Worm (Caenorhabditis elegans) whole organism, L2 larva: Measurements from ENCODE around the gene gpa-1.
A peak's percentile ranks its signal among the peaks of the same experiment; 100 is the strongest.

ENCODE experiments used
- C34F6.9 ChIP-seq: fragments of 150-350 bp; optimal IDR thresholded peaks from 2 replicates; lab custom pipeline; 2014; ENCODE audit warnings: missing biosample characterization, missing genetic modification characterization
- F13H6.1 ChIP-seq: sonication (generic microtip); optimal IDR thresholded peaks from 2 replicates; lab custom pipeline; 2016; ENCODE audit warnings: missing genetic modification characterization, missing compliant biosample characterization
- R02D3.7 ChIP-seq: fragments of 150-350 bp; optimal IDR thresholded peaks from 2 replicates; lab custom pipeline; 2014; ENCODE audit warnings: missing biosample characterization, missing genetic modification characterization
- Y55F3AM.14 ChIP-seq: fragments of 200-800 bp; sonication (Bioruptor generic); optimal IDR thresholded peaks from 2 replicates; lab custom pipeline; 2018; ENCODE audit warnings: mild to moderate bottlenecking, missing genetic modification characterization, missing compliant biosample characterization
- ZK546.5 ChIP-seq: sonication (generic microtip); optimal IDR thresholded peaks from 2 replicates; lab custom pipeline; 2017; ENCODE audit warnings: missing biosample characterization, missing genetic modification characterization
- ama-1 ChIP-seq: fragments of 150-350 bp; optimal IDR thresholded peaks from 2 replicates; lab custom pipeline; 2018; ENCODE audit warnings: inconsistent platforms
- blmp-1 ChIP-seq: sonication (generic microtip); optimal IDR thresholded peaks from 2 replicates; lab custom pipeline; 2017; ENCODE audit warnings: missing genetic modification characterization, mild to moderate bottlenecking, missing compliant biosample characterization, antibody characterized with exemption, moderate library complexity; ENCODE audit not compliant: insufficient read depth
- ceh-16 ChIP-seq: fragments of 150-350 bp; optimal IDR thresholded peaks from 2 replicates; lab custom pipeline; 2014; ENCODE audit warnings: missing biosample characterization, missing genetic modification characterization
- ceh-82 ChIP-seq: fragments of 150-350 bp; optimal IDR thresholded peaks from 2 replicates; lab custom pipeline; 2014; ENCODE audit warnings: missing biosample characterization, missing genetic modification characterization
- crh-2 ChIP-seq: sonication (generic microtip); optimal IDR thresholded peaks from 2 replicates; lab custom pipeline; 2017; ENCODE audit warnings: missing biosample characterization, missing genetic modification characterization
- dmd-4 ChIP-seq: sonication (generic microtip); optimal IDR thresholded peaks from 2 replicates; lab custom pipeline; 2017; ENCODE audit warnings: missing biosample characterization, missing genetic modification characterization
- egl-27 ChIP-seq: sonication (generic microtip); optimal IDR thresholded peaks from 3 replicates; lab custom pipeline; 2017; ENCODE audit warnings: missing biosample characterization, missing genetic modification reagents, missing genetic modification characterization
- elt-1 ChIP-seq: fragments of 150-350 bp; optimal IDR thresholded peaks from 2 replicates; lab custom pipeline; 2014; ENCODE audit warnings: missing biosample characterization, missing genetic modification characterization
- elt-3 ChIP-seq: sonication (generic microtip); optimal IDR thresholded peaks from 2 replicates; lab custom pipeline; 2017; ENCODE audit warnings: missing biosample characterization, missing genetic modification characterization
- fos-1 ChIP-seq: fragments of 150-350 bp; optimal IDR thresholded peaks from 2 replicates; lab custom pipeline; 2014; ENCODE audit warnings: missing biosample characterization, missing genetic modification characterization
- gmeb-1 ChIP-seq: fragments of 150-350 bp; optimal IDR thresholded peaks from 2 replicates; lab custom pipeline; 2014; ENCODE audit warnings: missing biosample characterization, missing genetic modification characterization
- lin-13 ChIP-seq: fragments of 150-350 bp; optimal IDR thresholded peaks from 2 replicates; lab custom pipeline; 2014; ENCODE audit warnings: missing biosample characterization, missing genetic modification reagents, missing genetic modification characterization
- lin-39 ChIP-seq: fragments of 150-350 bp; optimal IDR thresholded peaks from 2 replicates; lab custom pipeline; 2014; ENCODE audit warnings: missing biosample characterization, missing genetic modification reagents, missing genetic modification characterization
- lsy-2 ChIP-seq, 2 experiments: fragments of 150-350 bp in 1 of 2; sonication (generic microtip) in 1 of 2; optimal IDR thresholded peaks; 2 replicates each; lab custom pipeline; 2014 to 2017; ENCODE audit warnings: missing biosample characterization in 2 of 2, missing genetic modification characterization in 2 of 2
- mab-5 ChIP-seq: fragments of 150-350 bp; optimal IDR thresholded peaks from 2 replicates; lab custom pipeline; 2014; ENCODE audit warnings: missing biosample characterization, missing genetic modification characterization
- mbf-1 ChIP-seq: sonication (generic microtip); optimal IDR thresholded peaks from 2 replicates; lab custom pipeline; 2017; ENCODE audit warnings: missing biosample characterization, missing genetic modification characterization
- mdl-1 ChIP-seq, 2 experiments: fragments of 150-350 bp in 1 of 2; sonication (generic microtip) in 1 of 2; optimal IDR thresholded peaks; 2 replicates each; lab custom pipeline; 2017; ENCODE audit warnings: missing biosample characterization in 2 of 2, missing genetic modification characterization in 2 of 2
- nhr-12 ChIP-seq: fragments of 150-350 bp; optimal IDR thresholded peaks from 2 replicates; lab custom pipeline; 2014; ENCODE audit warnings: missing biosample characterization, missing genetic modification characterization
- nhr-129 ChIP-seq: fragments of 150-350 bp; optimal IDR thresholded peaks from 2 replicates; lab custom pipeline; 2014; ENCODE audit warnings: missing biosample characterization, missing genetic modification characterization
- nhr-21 ChIP-seq: fragments of 150-350 bp; optimal IDR thresholded peaks from 2 replicates; lab custom pipeline; 2014; ENCODE audit warnings: missing biosample characterization, missing genetic modification characterization
- nhr-237 ChIP-seq: fragments of 150-350 bp; optimal IDR thresholded peaks from 2 replicates; lab custom pipeline; 2014; ENCODE audit warnings: missing biosample characterization, missing genetic modification characterization
- nhr-25 ChIP-seq: fragments of 150-350 bp; sonication (generic microtip); optimal IDR thresholded peaks from 3 replicates; lab custom pipeline; 2014; ENCODE audit warnings: missing biosample characterization, missing genetic modification characterization
- nhr-6 ChIP-seq: fragments of 150-350 bp; optimal IDR thresholded peaks from 2 replicates; lab custom pipeline; 2014; ENCODE audit warnings: missing biosample characterization, missing genetic modification characterization
- nhr-77 ChIP-seq: fragments of 150-350 bp; optimal IDR thresholded peaks from 2 replicates; lab custom pipeline; 2014; ENCODE audit warnings: missing biosample characterization, missing genetic modification characterization
- peb-1 ChIP-seq: fragments of 150-350 bp; optimal IDR thresholded peaks from 2 replicates; lab custom pipeline; 2014; ENCODE audit warnings: missing biosample characterization, missing genetic modification characterization
- sem-4 ChIP-seq: fragments of 150-350 bp; optimal IDR thresholded peaks from 2 replicates; lab custom pipeline; 2014; ENCODE audit warnings: missing biosample characterization, missing genetic modification reagents, missing genetic modification characterization
- skn-1 ChIP-seq: sonication (generic microtip); optimal IDR thresholded peaks from 2 replicates; lab custom pipeline; 2017; ENCODE audit warnings: missing biosample characterization, missing genetic modification characterization
- sma-3 ChIP-seq: sonication (generic microtip); optimal IDR thresholded peaks from 2 replicates; lab custom pipeline; 2016; ENCODE audit warnings: missing genetic modification reagents, missing genetic modification characterization, missing compliant biosample characterization
- sma-9 ChIP-seq, 2 experiments: fragments of 150-350 bp in 1 of 2; sonication (generic microtip) in 1 of 2; optimal IDR thresholded peaks; 2 replicates each; lab custom pipeline; 2014 to 2016; ENCODE audit warnings: missing genetic modification characterization in 2 of 2, mild to moderate bottlenecking in 1 of 2, missing biosample characterization in 1 of 2, missing compliant biosample characterization in 1 of 2, missing genetic modification reagents in 1 of 2, moderate library complexity in 1 of 2
- snpc-4 ChIP-seq: fragments of 150-350 bp; optimal IDR thresholded peaks from 2 replicates; lab custom pipeline; 2014; ENCODE audit warnings: missing biosample characterization, missing genetic modification characterization
- unc-62 ChIP-seq: fragments of 150-350 bp; optimal IDR thresholded peaks from 2 replicates; lab custom pipeline; 2014; ENCODE audit warnings: missing biosample characterization, missing genetic modification reagents, missing genetic modification characterization
- zag-1 ChIP-seq: fragments of 150-350 bp; optimal IDR thresholded peaks from 2 replicates; lab custom pipeline; 2014; ENCODE audit warnings: missing biosample characterization, missing genetic modification characterization
- ztf-1 ChIP-seq: fragments of 200-800 bp; sonication (Bioruptor generic); conservative IDR thresholded peaks from 2 replicates; pipeline ENCODE4 v1.3.6; 2022; ENCODE audit warnings: missing genetic modification characterization, missing compliant biosample characterization

The gpa-1 gene

ce11 chrV:11196631-11197258, 19.3 kb upstream of the gpa-1 start:
- TF ChIP-seq nhr-129 (tag; lab: Kevin White, UChicago) (peak; percentile 31), nhr-25 (tag; lab: Kevin White, UChicago) (peak; percentile 72), elt-3 (tag; lab: Kevin White, UChicago) (no peak), fos-1 (tag; lab: Kevin White, UChicago) (peak; percentile 5), blmp-1 (tag; lab: Kevin White, UChicago) (peak; percentile 8), gmeb-1 (tag; lab: Kevin White, UChicago) (no peak), Y55F3AM.14 (no peak), F13H6.1 (tag; lab: Kevin White, UChicago) (peak; percentile 30), unc-62 (GFP tag; lab: Kevin White, UChicago) (no peak), sma-9 (GFP tag; optimal IDR thresholded peaks at IDR 0.05; lab: Kevin White, UChicago) (peak; percentile 49), sma-9 (tag; optimal IDR thresholded peaks at IDR 0.05; lab: Kevin White, UChicago) (no peak), mdl-1 (tag; optimal IDR thresholded peaks at IDR 0.05; lab: Kevin White, UChicago) (no peak), lsy-2 (tag; optimal IDR thresholded peaks at IDR 0.05; lab: Kevin White, UChicago) (no peak), nhr-21 (tag; lab: Kevin White, UChicago) (no peak), nhr-77 (tag; lab: Kevin White, UChicago) (no peak), nhr-6 (tag; lab: Kevin White, UChicago) (peak; percentile 31), sem-4 (tag; lab: Kevin White, UChicago) (peak; percentile 41), R02D3.7 (tag; lab: Kevin White, UChicago) (no peak), ceh-16 (tag; lab: Kevin White, UChicago) (peak; percentile 46), elt-1 (no peak), zag-1 (tag; lab: Kevin White, UChicago) (no peak), dmd-4 (tag; lab: Kevin White, UChicago) (no peak), egl-27 (no peak), crh-2 (peak; percentile 45), ama-1 (lab: Kevin White, UChicago) (no peak)

ce11 chrV:11196109-11196508, 18.6 kb upstream of the gpa-1 start, which contains the start of gene clc-6:
TSS of gene clc-6 (minus strand) at chrV:11196209.
- TF ChIP-seq nhr-21 (tag; lab: Kevin White, UChicago) (no peak), mdl-1 (tag; optimal IDR thresholded peaks at IDR 0.05; lab: Kevin White, UChicago) (no peak), nhr-77 (tag; lab: Kevin White, UChicago) (no peak), ceh-82 (tag; lab: Kevin White, UChicago) (no peak), lin-39 (tag; lab: Kevin White, UChicago) (no peak), nhr-6 (tag; lab: Kevin White, UChicago) (no peak), skn-1 (tag; lab: Kevin White, UChicago) (no peak), nhr-237 (tag; lab: Kevin White, UChicago) (no peak), lin-13 (no peak), sma-9 (GFP tag; optimal IDR thresholded peaks at IDR 0.05; lab: Kevin White, UChicago) (no peak), sma-9 (tag; optimal IDR thresholded peaks at IDR 0.05; lab: Kevin White, UChicago) (no peak), peb-1 (tag; lab: Kevin White, UChicago) (no peak), nhr-25 (tag; lab: Kevin White, UChicago) (no peak), ama-1 (lab: Kevin White, UChicago) (no peak), mab-5 (no peak), snpc-4 (no peak), R02D3.7 (tag; lab: Kevin White, UChicago) (no peak)

- TF ChIP-seq ama-1 (lab: Kevin White, UChicago) (no peak), lin-39 (tag; lab: Kevin White, UChicago) (no peak), elt-1 (no peak), mdl-1 (tag; optimal IDR thresholded peaks at IDR 0.05; lab: Kevin White, UChicago) (no peak), nhr-12 (no peak), ZK546.5 (tag; lab: Kevin White, UChicago) (no peak), lsy-2 (tag; optimal IDR thresholded peaks at IDR 0.05; lab: Kevin White, UChicago) (no peak), sma-3 (GFP tag; lab: Kevin White, UChicago) (no peak), gmeb-1 (tag; lab: Kevin White, UChicago) (no peak), crh-2 (no peak), skn-1 (tag; lab: Kevin White, UChicago) (no peak), mbf-1 (tag; lab: Kevin White, UChicago) (no peak), C34F6.9 (no peak), R02D3.7 (tag; lab: Kevin White, UChicago) (no peak), nhr-129 (tag; lab: Kevin White, UChicago) (no peak), unc-62 (GFP tag; lab: Kevin White, UChicago) (no peak), ztf-1 (GFP tag; lab: Robert Waterston, UW) (no peak), sem-4 (tag; lab: Kevin White, UChicago) (no peak), snpc-4 (no peak)
- TF ChIP-seq, all 48 proteins: peak for 0
Measured at ce11 chrV:11190983-11191382, 13.5 kb upstream of the gpa-1 start, which contains the start of gene lgc-49. TSS of gene lgc-49 (plus strand) at chrV:11191283.
